Worm (Caenorhabditis elegans): ENCODE measurements around the gene C34D4.2.

- no peak for TF ChIP-seq W03F9.2 (tag; optimal IDR thresholded peaks at IDR 0.05)
- TF ChIP-seq dao-5 (tag; optimal IDR thresholded peaks at IDR 0.05) = no peak
- no peak for TF ChIP-seq him-1 (tag; optimal IDR thresholded peaks at IDR 0.05)
These were observed 39.9 kb upstream of the C34D4.2 start, which contains the start of gene nas-8 for ce11 chrIV:7114599-7114998.

All from whole organism, L4/young adult.